Worm (Caenorhabditis elegans) whole organism, mixed stage, embryonic: Measurements from ENCODE around the gene malt-1.

Source experiments
- M03D4.4 ChIP-seq: sonication (generic microtip); optimal IDR thresholded peaks from 2 replicates; lab custom pipeline; 2017; ENCODE audit warnings: mild to moderate bottlenecking, missing genetic modification characterization, missing compliant biosample characterization
- bed-3 ChIP-seq: fragments of 200-800 bp; sonication (Bioruptor generic); optimal IDR thresholded peaks from 3 replicates; lab custom pipeline; 2018; ENCODE audit warnings: mild to moderate bottlenecking, missing genetic modification characterization, moderate library complexity, missing compliant biosample characterization
- blmp-1 ChIP-seq: fragments of 150-350 bp; optimal IDR thresholded peaks from 2 replicates; lab custom pipeline; 2014; ENCODE audit warnings: missing biosample characterization, missing genetic modification characterization
- ceh-39 ChIP-seq: fragments of 150-350 bp; optimal IDR thresholded peaks from 2 replicates; lab custom pipeline; 2014; ENCODE audit warnings: missing biosample characterization, missing genetic modification characterization
- ceh-43 ChIP-seq: fragments of 200-800 bp; sonication (Bioruptor generic); optimal IDR thresholded peaks from 2 replicates; lab custom pipeline; 2018; ENCODE audit warnings: mild to moderate bottlenecking, missing genetic modification characterization, moderate library complexity, missing compliant biosample characterization
- ceh-83 ChIP-seq: fragments of 200-800 bp; sonication (Bioruptor generic); optimal IDR thresholded peaks from 2 replicates; lab custom pipeline; 2018; ENCODE audit warnings: mild to moderate bottlenecking, missing genetic modification characterization, missing compliant biosample characterization
- ces-1 ChIP-seq: fragments of 150-350 bp; optimal IDR thresholded peaks from 2 replicates; lab custom pipeline; 2014; ENCODE audit warnings: missing biosample characterization, missing genetic modification reagents, missing genetic modification characterization
- cnd-1 ChIP-seq: fragments of 200-800 bp; sonication (Bioruptor generic); optimal IDR thresholded peaks from 2 replicates; lab custom pipeline; 2018; ENCODE audit warnings: mild to moderate bottlenecking, missing genetic modification characterization, missing compliant biosample characterization
- drap-1 ChIP-seq: fragments of 200-800 bp; sonication (Bioruptor generic); optimal IDR thresholded peaks from 3 replicates; lab custom pipeline; 2018; ENCODE audit warnings: mild to moderate bottlenecking, missing genetic modification characterization, missing compliant biosample characterization
- elt-1 ChIP-seq: sonication (generic microtip); optimal IDR thresholded peaks from 2 replicates; lab custom pipeline; 2017; ENCODE audit warnings: missing genetic modification characterization, mild to moderate bottlenecking, missing compliant biosample characterization, antibody characterized with exemption, moderate library complexity, borderline replicate concordance; ENCODE audit not compliant: insufficient read depth
- elt-3 ChIP-seq: fragments of 150-350 bp; optimal IDR thresholded peaks from 2 replicates; lab custom pipeline; 2014; ENCODE audit warnings: missing biosample characterization, missing genetic modification characterization
- flh-1 ChIP-seq: fragments of 200-800 bp; sonication (Bioruptor generic); optimal IDR thresholded peaks from 2 replicates; lab custom pipeline; 2018; ENCODE audit warnings: mild to moderate bottlenecking, missing genetic modification characterization, moderate library complexity, missing compliant biosample characterization
- ham-2 ChIP-seq: fragments of 200-800 bp; sonication (Bioruptor generic); optimal IDR thresholded peaks from 2 replicates; lab custom pipeline; 2018; ENCODE audit warnings: mild to moderate bottlenecking, missing genetic modification characterization, missing compliant biosample characterization
- hlh-1 ChIP-seq: fragments of 150-350 bp; optimal IDR thresholded peaks from 2 replicates; lab custom pipeline; 2014; ENCODE audit warnings: missing biosample characterization, missing genetic modification reagents, missing genetic modification characterization
- lin-13 ChIP-seq: fragments of 150-350 bp; optimal IDR thresholded peaks from 2 replicates; lab custom pipeline; 2014; ENCODE audit warnings: missing biosample characterization, missing genetic modification characterization
- lin-32 ChIP-seq: fragments of 200-800 bp; sonication (Bioruptor generic); optimal IDR thresholded peaks from 2 replicates; lab custom pipeline; 2018; ENCODE audit warnings: mild to moderate bottlenecking, missing genetic modification characterization, missing compliant biosample characterization
- lsy-2 ChIP-seq: fragments of 150-350 bp; optimal IDR thresholded peaks from 2 replicates; lab custom pipeline; 2014; ENCODE audit warnings: missing biosample characterization, missing genetic modification characterization
- mab-5 ChIP-seq: fragments of 150-350 bp; optimal IDR thresholded peaks from 2 replicates; lab custom pipeline; 2014; ENCODE audit warnings: missing biosample characterization, missing genetic modification characterization
- mep-1 ChIP-seq: fragments of 150-350 bp; optimal IDR thresholded peaks from 2 replicates; lab custom pipeline; 2017; ENCODE audit warnings: missing biosample characterization, missing genetic modification reagents, missing genetic modification characterization, inconsistent platforms
- mls-2 ChIP-seq: sonication (generic microtip); optimal IDR thresholded peaks from 2 replicates; lab custom pipeline; 2016; ENCODE audit warnings: mild to moderate bottlenecking, missing genetic modification characterization, moderate library complexity, missing compliant biosample characterization
- nhr-12 ChIP-seq: fragments of 150-350 bp; optimal IDR thresholded peaks from 2 replicates; lab custom pipeline; 2014; ENCODE audit warnings: missing biosample characterization, missing genetic modification characterization
- nhr-2 ChIP-seq: fragments of 150-350 bp; optimal IDR thresholded peaks from 2 replicates; lab custom pipeline; 2014; ENCODE audit warnings: missing biosample characterization, missing genetic modification characterization
- nhr-237 ChIP-seq: fragments of 150-350 bp; optimal IDR thresholded peaks from 2 replicates; lab custom pipeline; 2014; ENCODE audit warnings: missing biosample characterization, missing genetic modification characterization
- nhr-28 ChIP-seq: fragments of 150-350 bp; optimal IDR thresholded peaks from 2 replicates; lab custom pipeline; 2014; ENCODE audit warnings: missing biosample characterization, missing genetic modification characterization
- nhr-76 ChIP-seq: sonication (generic microtip); optimal IDR thresholded peaks from 2 replicates; lab custom pipeline; 2017; ENCODE audit warnings: missing biosample characterization, missing genetic modification characterization
- pha-4 ChIP-seq: fragments of 150-350 bp; optimal IDR thresholded peaks from 2 replicates; lab custom pipeline; 2018; ENCODE audit warnings: missing biosample characterization, missing genetic modification reagents, missing genetic modification characterization
- sem-2 ChIP-seq: fragments of 200-800 bp; sonication (Bioruptor generic); optimal IDR thresholded peaks from 2 replicates; lab custom pipeline; 2018; ENCODE audit warnings: mild to moderate bottlenecking, missing genetic modification characterization, missing compliant biosample characterization
- snpc-4 ChIP-seq: fragments of 150-350 bp; optimal IDR thresholded peaks from 2 replicates; lab custom pipeline; 2014; ENCODE audit warnings: missing biosample characterization, missing genetic modification characterization
- sptf-1 ChIP-seq: sonication (generic microtip); optimal IDR thresholded peaks from 2 replicates; lab custom pipeline; 2017; ENCODE audit warnings: mild to moderate bottlenecking, missing genetic modification characterization, moderate library complexity, missing compliant biosample characterization
- tbx-8 ChIP-seq: fragments of 200-800 bp; sonication (Bioruptor generic); optimal IDR thresholded peaks from 2 replicates; lab custom pipeline; 2018; ENCODE audit warnings: mild to moderate bottlenecking, missing genetic modification characterization, moderate library complexity, missing compliant biosample characterization
- unc-120 ChIP-seq: sonication (generic microtip); optimal IDR thresholded peaks from 2 replicates; lab custom pipeline; 2017; ENCODE audit warnings: missing genetic modification characterization, missing compliant biosample characterization; ENCODE audit not compliant: poor library complexity, severe bottlenecking
- unc-39 ChIP-seq: fragments of 150-350 bp; optimal IDR thresholded peaks from 2 replicates; lab custom pipeline; 2014; ENCODE audit warnings: missing biosample characterization, missing genetic modification characterization
- unc-62 ChIP-seq: fragments of 150-350 bp; optimal IDR thresholded peaks from 2 replicates; lab custom pipeline; 2014; ENCODE audit warnings: missing biosample characterization, missing genetic modification reagents, missing genetic modification characterization
- zip-8 ChIP-seq: fragments of 150-350 bp; optimal IDR thresholded peaks from 2 replicates; lab custom pipeline; 2014; ENCODE audit warnings: missing biosample characterization, missing genetic modification characterization
- ztf-11 ChIP-seq: fragments of 150-350 bp; optimal IDR thresholded peaks from 2 replicates; lab custom pipeline; 2014; ENCODE audit warnings: missing biosample characterization, missing genetic modification characterization

malt-1 gene

DNA sequence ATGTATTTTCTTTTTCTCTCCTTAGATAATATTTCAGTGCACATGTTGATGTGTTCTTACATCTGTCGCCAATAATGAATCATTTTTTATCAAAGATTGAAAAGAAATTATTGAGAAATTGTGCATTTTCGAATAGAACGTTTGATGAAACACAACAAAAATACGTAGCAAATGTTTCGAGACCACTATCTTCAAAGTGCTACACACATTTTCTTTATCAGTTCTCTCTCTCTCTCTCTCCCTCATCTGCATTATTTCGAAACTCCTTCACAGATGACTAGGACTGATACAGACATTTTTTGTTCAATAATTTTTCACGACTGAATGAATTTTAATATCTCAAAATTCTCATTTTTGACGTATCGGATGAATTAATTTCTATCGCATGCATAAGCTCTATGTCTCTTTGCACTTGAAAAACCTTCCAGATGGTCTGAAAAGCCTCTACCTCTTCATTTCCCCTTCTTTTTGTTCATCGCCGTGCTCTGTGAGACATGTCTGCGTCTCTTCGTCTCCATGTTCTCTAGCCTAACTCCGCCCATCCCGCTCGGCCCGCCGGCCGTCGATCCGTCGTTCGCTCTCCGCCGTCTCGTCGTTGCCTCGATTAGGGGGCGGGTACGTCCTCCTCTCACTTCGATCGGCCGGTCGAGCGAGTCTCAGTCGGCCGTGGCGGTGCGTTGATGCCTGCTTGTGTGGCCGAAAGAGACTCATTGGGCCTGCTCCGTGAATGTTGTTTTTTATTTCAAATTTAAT is 7.6 kb downstream of the malt-1 start:
- TF ChIP-seq ceh-39 (tag; lab: Kevin White, UChicago) (no peak), sem-2 (no peak), pha-4 (peak; percentile 31), ces-1 (GFP tag; lab: Kevin White, UChicago) (peak; percentile 26), mab-5 (tag; lab: Kevin White, UChicago) (no peak), sptf-1 (tag; lab: Kevin White, UChicago) (peak; percentile 39), lin-32 (GFP tag; lab: Kevin White, UChicago) (no peak), blmp-1 (tag; lab: Kevin White, UChicago) (no peak), hlh-1 (tag; lab: Kevin White, UChicago) (peak; percentile 4), bed-3 (GFP tag; lab: Kevin White, UChicago) (no peak), tbx-8 (no peak), ceh-43 (GFP tag; lab: Kevin White, UChicago) (no peak), unc-39 (tag; lab: Kevin White, UChicago) (no peak), mep-1 (tag; lab: Kevin White, UChicago) (peak; percentile 32), unc-62 (GFP tag; lab: Kevin White, UChicago) (no peak), nhr-28 (tag; lab: Kevin White, UChicago) (no peak), M03D4.4 (tag; lab: Kevin White, UChicago) (peak; percentile 38), elt-1 (no peak), nhr-237 (tag; lab: Kevin White, UChicago) (no peak), ceh-83 (GFP tag; lab: Kevin White, UChicago) (peak; percentile 50), ztf-11 (tag; lab: Kevin White, UChicago) (no peak), nhr-2 (peak; percentile 73), snpc-4 (tag; lab: Kevin White, UChicago) (no peak), lsy-2 (tag; lab: Kevin White, UChicago) (no peak), elt-3 (no peak), cnd-1 (tag; lab: Kevin White, UChicago) (peak; percentile 56), lin-13 (tag; lab: Kevin White, UChicago) (no peak), mls-2 (peak; percentile 58), ham-2 (GFP tag; lab: Kevin White, UChicago) (no peak), unc-120 (tag; lab: Kevin White, UChicago) (peak; percentile 90), flh-1 (GFP tag; lab: Kevin White, UChicago) (no peak), drap-1 (GFP tag; lab: Kevin White, UChicago) (no peak), zip-8 (no peak), nhr-76 (tag; lab: Kevin White, UChicago) (no peak), nhr-12 (tag; lab: Kevin White, UChicago) (no peak)

DNA sequence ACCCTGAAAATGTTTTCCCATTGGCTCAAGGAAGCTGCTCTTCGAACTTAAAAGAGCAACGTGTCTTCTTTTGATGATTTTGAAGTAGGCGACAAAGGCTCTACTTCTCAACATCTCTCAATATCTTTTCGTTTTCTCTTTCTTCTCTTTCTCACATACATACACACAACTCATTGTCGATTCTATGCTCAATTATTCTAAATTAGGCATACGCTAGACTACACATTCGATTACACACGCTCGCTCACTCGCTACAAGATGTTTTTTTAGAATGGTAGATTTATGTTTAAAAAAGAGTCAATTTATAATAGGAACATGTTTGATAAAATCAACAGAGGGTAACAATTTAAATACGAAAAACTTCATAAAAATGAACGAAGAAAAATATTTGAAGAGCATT is 9.6 kb downstream of the malt-1 start:
- TF ChIP-seq blmp-1 (tag; lab: Kevin White, UChicago): no peak
- TF ChIP-seq ces-1 (GFP tag; lab: Kevin White, UChicago): peak; percentile 90
- no peak for TF ChIP-seq tbx-8

DNA sequence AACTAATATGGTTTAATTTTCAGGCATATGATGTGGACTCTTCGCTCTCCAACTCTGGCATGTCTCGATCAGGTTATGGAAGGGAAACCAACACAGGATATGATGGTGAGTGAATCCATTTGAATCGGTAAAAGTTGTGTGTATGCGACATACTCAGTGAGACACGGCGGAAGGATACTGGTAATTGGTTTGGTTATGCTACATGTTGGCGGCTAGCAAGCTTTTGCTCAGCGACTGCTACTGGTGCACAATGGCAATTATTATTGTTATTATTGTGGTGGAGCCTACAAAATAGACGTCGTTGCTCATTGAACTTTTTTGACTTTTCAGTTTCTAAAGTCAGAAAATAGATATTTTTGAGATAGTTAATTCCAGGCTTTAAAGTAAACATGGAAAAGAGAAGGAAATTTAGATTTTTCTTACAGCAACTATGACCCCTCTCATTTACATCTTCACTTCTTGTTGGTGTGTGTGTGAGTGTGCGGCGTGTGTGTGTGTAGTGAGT is 10.3 kb downstream of the malt-1 start:
- no peak for TF ChIP-seq ztf-11 (tag; lab: Kevin White, UChicago)
- no peak for TF ChIP-seq drap-1 (GFP tag; lab: Kevin White, UChicago)
- TF ChIP-seq ces-1 (GFP tag; lab: Kevin White, UChicago): peak; percentile 80

DNA sequence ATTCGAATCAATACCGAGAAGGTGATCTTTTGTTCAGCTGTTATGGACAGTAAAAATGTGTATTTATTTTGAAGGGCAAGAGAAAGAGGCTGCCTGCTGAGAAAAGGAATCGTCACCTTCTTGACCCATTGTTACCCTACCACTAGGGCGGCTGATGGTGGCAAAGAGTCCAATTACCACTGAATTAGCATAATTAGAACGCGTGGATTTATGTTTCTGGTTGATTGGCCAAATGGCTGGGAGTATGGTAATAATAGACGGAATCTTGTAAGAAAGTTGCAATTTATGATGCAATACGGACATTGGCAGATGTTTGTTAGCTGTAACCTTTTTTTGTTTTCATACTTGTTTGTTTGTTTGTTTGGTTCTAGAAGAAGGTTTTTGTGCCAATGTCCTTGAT is 11.2 kb downstream of the malt-1 start:
- TF ChIP-seq flh-1 (GFP tag; lab: Kevin White, UChicago) (no peak), mab-5 (tag; lab: Kevin White, UChicago) (no peak), ceh-43 (GFP tag; lab: Kevin White, UChicago) (peak; percentile 79), ztf-11 (tag; lab: Kevin White, UChicago) (no peak), nhr-2 (peak; percentile 97), unc-120 (tag; lab: Kevin White, UChicago) (no peak), lin-13 (tag; lab: Kevin White, UChicago) (no peak), ceh-39 (tag; lab: Kevin White, UChicago) (no peak), elt-3 (no peak), lin-32 (GFP tag; lab: Kevin White, UChicago) (no peak), M03D4.4 (tag; lab: Kevin White, UChicago) (no peak), zip-8 (peak; percentile 34), unc-62 (GFP tag; lab: Kevin White, UChicago) (no peak), lsy-2 (tag; lab: Kevin White, UChicago) (no peak), hlh-1 (tag; lab: Kevin White, UChicago) (no peak), nhr-76 (tag; lab: Kevin White, UChicago) (no peak), cnd-1 (tag; lab: Kevin White, UChicago) (peak; percentile 60), ces-1 (GFP tag; lab: Kevin White, UChicago) (peak; percentile 65), drap-1 (GFP tag; lab: Kevin White, UChicago) (no peak), elt-1 (no peak), ham-2 (GFP tag; lab: Kevin White, UChicago) (peak; percentile 37), bed-3 (GFP tag; lab: Kevin White, UChicago) (no peak), unc-39 (tag; lab: Kevin White, UChicago) (peak; percentile 41), nhr-12 (tag; lab: Kevin White, UChicago) (no peak), ceh-83 (GFP tag; lab: Kevin White, UChicago) (no peak), sem-2 (no peak), sptf-1 (tag; lab: Kevin White, UChicago) (peak; percentile 40), tbx-8 (no peak), mep-1 (tag; lab: Kevin White, UChicago) (no peak), nhr-237 (tag; lab: Kevin White, UChicago) (no peak), nhr-28 (tag; lab: Kevin White, UChicago) (no peak), pha-4 (no peak), mls-2 (peak; percentile 80), snpc-4 (tag; lab: Kevin White, UChicago) (no peak), blmp-1 (tag; lab: Kevin White, UChicago) (no peak)
